Fruit fly (Drosophila melanogaster): ENCODE data around the gene CG34447.
A peak's percentile ranks its signal among the peaks of the same experiment; 100 is the strongest.

The CG34447 gene

DNA sequence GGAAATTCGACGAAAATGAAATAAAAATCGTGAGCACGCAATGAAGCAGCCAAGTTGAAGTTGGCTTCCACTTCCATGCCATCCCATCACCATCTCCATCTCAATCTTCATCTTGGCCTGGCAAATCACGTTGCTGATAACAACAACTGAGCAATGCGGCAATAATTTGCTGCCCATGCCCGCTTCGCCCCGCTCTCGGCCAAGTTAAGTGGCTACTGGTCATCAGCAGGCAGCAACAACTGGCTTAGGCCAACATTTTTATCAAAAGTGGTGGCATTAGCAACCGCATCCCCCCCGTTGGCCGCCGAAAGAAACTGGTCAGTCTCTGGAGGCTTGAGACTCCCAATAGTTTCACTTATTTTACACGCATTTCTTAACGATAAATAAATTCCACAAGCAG, 10.4 kb upstream of the CG34447 start:
- TF ChIP-seq sens (GFP tag): no peak
- TF ChIP-seq CG18011 (GFP tag; optimal IDR thresholded peaks at IDR 0.05): no peak
- TF ChIP-seq CG12769 (tag; optimal IDR thresholded peaks at IDR 0.05): peak; percentile 36
- peak; percentile 43 for TF ChIP-seq oc (tag; optimal IDR thresholded peaks at IDR 0.05)
- peak; percentile 93 for TF ChIP-seq pros (GFP tag; optimal IDR thresholded peaks at IDR 0.05)
- peak; percentile 12 for TF ChIP-seq grn (GFP tag; optimal IDR thresholded peaks at IDR 0.05)
- TF ChIP-seq sd (tag; optimal IDR thresholded peaks at IDR 0.05): peak; percentile 80
- TF ChIP-seq Awh (GFP tag; IDR thresholded peaks at IDR 0.05): no peak
- TF ChIP-seq bowl (GFP tag; IDR thresholded peaks at IDR 0.05): 0 out of 2 replicates have a peak, but pooled peaks have one; percentile 56
- TF ChIP-seq crol (GFP tag; IDR thresholded peaks at IDR 0.05): peak; percentile 59

DNA sequence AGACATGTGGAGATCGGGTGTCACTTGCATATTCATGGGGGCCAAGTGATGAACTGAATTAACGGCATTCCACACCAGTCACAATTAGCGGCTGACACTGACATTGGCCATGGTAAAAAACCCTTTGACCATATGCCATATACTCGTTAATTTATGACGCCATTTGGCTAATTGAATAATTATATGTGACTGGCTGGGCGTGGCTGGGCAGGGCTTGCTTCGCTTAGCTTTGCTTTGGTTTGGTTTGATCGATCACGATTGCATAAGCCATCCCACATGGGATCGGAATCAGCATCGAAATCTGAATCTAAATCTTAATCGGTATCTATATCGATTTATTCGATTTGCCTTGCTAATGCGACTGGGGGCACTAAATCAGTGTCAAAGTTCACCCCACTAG, 9.8 kb upstream of the CG34447 start:
- TF ChIP-seq Awh (GFP tag; IDR thresholded peaks at IDR 0.05) (peak; percentile 77), chn (GFP tag; optimal IDR thresholded peaks at IDR 0.05) (no peak), Usf (GFP tag; optimal IDR thresholded peaks at IDR 0.05) (no peak), sd (tag; optimal IDR thresholded peaks at IDR 0.05) (peak; percentile 10)

DNA sequence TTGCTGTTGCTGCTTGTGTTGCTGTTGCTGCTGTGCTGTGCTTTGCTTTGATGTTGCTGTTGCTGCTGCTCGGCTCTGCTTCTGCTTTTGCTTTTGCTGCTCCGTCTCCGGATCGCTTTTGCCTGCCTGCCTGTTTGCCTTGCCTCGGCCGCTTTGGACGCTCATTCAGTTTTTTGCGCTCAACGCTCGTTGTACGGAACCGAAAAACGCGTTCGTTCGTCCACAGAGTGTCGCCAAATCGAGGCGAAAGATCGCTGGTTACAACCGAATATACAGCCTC, 8.3 kb upstream of the CG34447 start, which contains the start of gene dpp:
Gene dpp, plus strand, starts transcription at position 164 of the 280 bp plus-strand sequence.
- TF ChIP-seq CG8478 (optimal IDR thresholded peaks at IDR 0.05): peak; percentile 23
- no peak for TF ChIP-seq CG13424 (tag; optimal IDR thresholded peaks at IDR 0.05)
- TF ChIP-seq CG6689 (GFP tag; IDR thresholded peaks at IDR 0.05): no peak
- peak; percentile 44 for TF ChIP-seq Deaf1 (tag; optimal IDR thresholded peaks at IDR 0.05)
- no peak for TF ChIP-seq rib (GFP tag; IDR thresholded peaks at IDR 0.05)
- TF ChIP-seq Asciz (GFP tag; optimal IDR thresholded peaks at IDR 0.05): no peak
- no peak for TF ChIP-seq CG7745 (tag; optimal IDR thresholded peaks at IDR 0.05)
- TF ChIP-seq CG6175 (GFP tag; IDR thresholded peaks at IDR 0.05): peak; percentile 84; the same call in 2 of the 3 replicates
- no peak for TF ChIP-seq Side (GFP tag; optimal IDR thresholded peaks at IDR 0.05)
- no peak for TF ChIP-seq CG3281 (GFP tag; optimal IDR thresholded peaks at IDR 0.05)
- no peak for TF ChIP-seq Meics (GFP tag; optimal IDR thresholded peaks at IDR 0.05)
- 0 out of 3 replicates have a peak, but pooled peaks have one; percentile 15 for TF ChIP-seq Aef1 (GFP tag; IDR thresholded peaks at IDR 0.05)
- TF ChIP-seq PHDP (tag; optimal IDR thresholded peaks at IDR 0.05): no peak
- TF ChIP-seq ken (GFP tag; IDR thresholded peaks at IDR 0.05): no peak
- no peak for TF ChIP-seq CG9437 (GFP tag; optimal IDR thresholded peaks at IDR 0.05)
- TF ChIP-seq CG11695 (GFP tag; IDR thresholded peaks at IDR 0.05): no peak
- no peak for TF ChIP-seq Camta (GFP tag; optimal IDR thresholded peaks at IDR 0.05)
- TF ChIP-seq BEAF-32 (GFP tag; optimal IDR thresholded peaks at IDR 0.05): no peak
- TF ChIP-seq D (optimal IDR thresholded peaks at IDR 0.05): no peak
- TF ChIP-seq D (GFP tag; optimal IDR thresholded peaks at IDR 0.05): no peak
- TF ChIP-seq Adf1 (GFP tag; IDR thresholded peaks at IDR 0.05): peak; percentile 39
- TF ChIP-seq CG14667 (GFP tag; IDR thresholded peaks at IDR 0.05): no peak
- peak in 1 of 2 experiments; percentile 22 for TF ChIP-seq Trl (optimal IDR thresholded peaks at IDR 0.05)
- TF ChIP-seq Trl (GFP tag; optimal IDR thresholded peaks at IDR 0.05): no peak
- TF ChIP-seq CG15514 (GFP tag; optimal IDR thresholded peaks at IDR 0.05): no peak
- no peak for TF ChIP-seq sc (optimal IDR thresholded peaks at IDR 0.05)
- no peak for TF ChIP-seq sc (GFP tag; optimal IDR thresholded peaks at IDR 0.05)
- no peak for TF ChIP-seq CG12942 (GFP tag; optimal IDR thresholded peaks at IDR 0.05)
- no peak for TF ChIP-seq MTF-1 (GFP tag; optimal IDR thresholded peaks at IDR 0.05; ENCODE audit: borderline replicate concordance)
- peak; percentile 31; the same call in 1 of the 2 replicates for TF ChIP-seq sob (GFP tag; IDR thresholded peaks at IDR 0.05)
- TF ChIP-seq cg (GFP tag; optimal IDR thresholded peaks at IDR 0.05): peak; percentile 11
- no peak for TF ChIP-seq D19B (GFP tag; optimal IDR thresholded peaks at IDR 0.05)
- TF ChIP-seq CG12236 (GFP tag; optimal IDR thresholded peaks at IDR 0.05): no peak
- TF ChIP-seq hkb (optimal IDR thresholded peaks at IDR 0.05): no peak
- no peak for TF ChIP-seq hkb (GFP tag; IDR thresholded peaks at IDR 0.05)
- no peak for TF ChIP-seq fru (optimal IDR thresholded peaks at IDR 0.05)
- TF ChIP-seq dm (GFP tag; optimal IDR thresholded peaks at IDR 0.05): no peak

Data from whole organism, embryonic.